Worm (Caenorhabditis elegans) whole organism, mixed stage, embryonic: Measurements from ENCODE around the gene abcf-3.

Experiments used
- ceh-39 ChIP-seq: fragments of 150-350 bp; optimal IDR thresholded peaks from 2 replicates; lab custom pipeline; 2014; ENCODE audit warnings: missing biosample characterization, missing genetic modification characterization
- ham-2 ChIP-seq: fragments of 200-800 bp; sonication (Bioruptor generic); optimal IDR thresholded peaks from 2 replicates; lab custom pipeline; 2018; ENCODE audit warnings: mild to moderate bottlenecking, missing genetic modification characterization, missing compliant biosample characterization
- hlh-1 ChIP-seq: fragments of 150-350 bp; optimal IDR thresholded peaks from 2 replicates; lab custom pipeline; 2014; ENCODE audit warnings: missing biosample characterization, missing genetic modification reagents, missing genetic modification characterization
- nhr-12 ChIP-seq: fragments of 150-350 bp; optimal IDR thresholded peaks from 2 replicates; lab custom pipeline; 2014; ENCODE audit warnings: missing biosample characterization, missing genetic modification characterization
- nhr-237 ChIP-seq: fragments of 150-350 bp; optimal IDR thresholded peaks from 2 replicates; lab custom pipeline; 2014; ENCODE audit warnings: missing biosample characterization, missing genetic modification characterization
- pha-4 ChIP-seq: fragments of 150-350 bp; optimal IDR thresholded peaks from 2 replicates; lab custom pipeline; 2018; ENCODE audit warnings: missing biosample characterization, missing genetic modification reagents, missing genetic modification characterization
- sem-2 ChIP-seq: fragments of 200-800 bp; sonication (Bioruptor generic); optimal IDR thresholded peaks from 2 replicates; lab custom pipeline; 2018; ENCODE audit warnings: mild to moderate bottlenecking, missing genetic modification characterization, missing compliant biosample characterization
- snpc-4 ChIP-seq: fragments of 150-350 bp; optimal IDR thresholded peaks from 2 replicates; lab custom pipeline; 2014; ENCODE audit warnings: missing biosample characterization, missing genetic modification characterization
- unc-39 ChIP-seq: fragments of 150-350 bp; optimal IDR thresholded peaks from 2 replicates; lab custom pipeline; 2014; ENCODE audit warnings: missing biosample characterization, missing genetic modification characterization
- ztf-11 ChIP-seq: fragments of 150-350 bp; optimal IDR thresholded peaks from 2 replicates; lab custom pipeline; 2014; ENCODE audit warnings: missing biosample characterization, missing genetic modification characterization

ce11 chrIII:6213915-6214314 lies 40.7 kb downstream of the abcf-3 start, which contains the start of gene C23G10.10:
- TF ChIP-seq snpc-4 (tag; lab: Kevin White, UChicago) (no peak), nhr-237 (tag; lab: Kevin White, UChicago) (no peak), hlh-1 (no peak), nhr-12 (tag; lab: Kevin White, UChicago) (no peak), ztf-11 (no peak), ham-2 (GFP tag; lab: Kevin White, UChicago) (no peak), sem-2 (no peak), unc-39 (no peak), pha-4 (tag; lab: Kevin White, UChicago) (no peak), ceh-39 (no peak)
